Fruit fly (Drosophila melanogaster) whole organism, adult: ENCODE measurements around the gene CG1785.

ENCODE experiments used
- CG11617 ChIP-seq: fragments of 200-800 bp; sonication (Bioruptor generic); optimal IDR thresholded peaks from 2 replicates; lab custom pipeline; 2017; ENCODE audit warnings: mild to moderate bottlenecking, missing biosample characterization, missing genetic modification reagents, missing genetic modification characterization
- CG12768 ChIP-seq: fragments of 200-800 bp; sonication (Bioruptor generic); optimal IDR thresholded peaks from 2 replicates; lab custom pipeline; 2017; ENCODE audit warnings: missing biosample characterization, missing genetic modification characterization, mild to moderate bottlenecking, moderate library complexity, missing genetic modification reagents
- CG14711 ChIP-seq: fragments of 200-800 bp; sonication (Bioruptor generic); optimal IDR thresholded peaks from 2 replicates; lab custom pipeline; 2018; ENCODE audit warnings: missing biosample characterization, mild to moderate bottlenecking, missing genetic modification characterization, moderate library complexity
- CG1620 ChIP-seq: fragments of 200-800 bp; sonication (Bioruptor generic); optimal IDR thresholded peaks from 2 replicates; lab custom pipeline; 2016; ENCODE audit warnings: missing biosample characterization, missing genetic modification characterization
- CG33017 ChIP-seq: fragments of 200-800 bp; sonication (Bioruptor generic); optimal IDR thresholded peaks from 2 replicates; lab custom pipeline; 2018; ENCODE audit warnings: missing biosample characterization, mild to moderate bottlenecking, missing genetic modification characterization, moderate library complexity
- CG5204 ChIP-seq: fragments of 200-800 bp; sonication (Bioruptor generic); optimal IDR thresholded peaks from 2 replicates; lab custom pipeline; 2016; ENCODE audit warnings: missing biosample characterization, missing genetic modification characterization
- CG7045 ChIP-seq: fragments of 200-800 bp; sonication (Bioruptor generic); optimal IDR thresholded peaks from 2 replicates; lab custom pipeline; 2017; ENCODE audit warnings: missing biosample characterization, mild to moderate bottlenecking, missing genetic modification characterization
- CG7101 ChIP-seq: fragments of 200-800 bp; sonication (Bioruptor generic); optimal IDR thresholded peaks from 2 replicates; lab custom pipeline; 2018; ENCODE audit warnings: missing biosample characterization, mild to moderate bottlenecking, missing genetic modification characterization, moderate library complexity
- Clk ChIP-seq: fragments of 200-800 bp; sonication (Bioruptor generic); optimal IDR thresholded peaks from 2 replicates; lab custom pipeline; 2017; ENCODE audit warnings: missing biosample characterization, missing genetic modification characterization
- Crg-1 ChIP-seq: fragments of 200-800 bp; sonication (Bioruptor generic); optimal IDR thresholded peaks from 2 replicates; lab custom pipeline; 2016; ENCODE audit warnings: missing biosample characterization, missing genetic modification characterization
- Hr96 ChIP-seq: fragments of 200-800 bp; sonication (Bioruptor generic); optimal IDR thresholded peaks from 2 replicates; lab custom pipeline; 2016; ENCODE audit warnings: missing biosample characterization, missing genetic modification characterization
- Mnt ChIP-seq: fragments of 200-800 bp; sonication (Bioruptor generic); optimal IDR thresholded peaks from 2 replicates; lab custom pipeline; 2016; ENCODE audit warnings: missing biosample characterization, mild to moderate bottlenecking, missing genetic modification characterization
- bab1 ChIP-seq: fragments of 200-800 bp; sonication (Bioruptor generic); optimal IDR thresholded peaks from 3 replicates; lab custom pipeline; 2019; ENCODE audit warnings: missing biosample characterization, mild to moderate bottlenecking, missing genetic modification characterization, moderate library complexity
- cic ChIP-seq: fragments of 200-800 bp; sonication (Bioruptor generic); optimal IDR thresholded peaks from 2 replicates; lab custom pipeline; 2017; ENCODE audit warnings: missing biosample characterization, mild to moderate bottlenecking, missing genetic modification characterization, moderate library complexity
- cnc ChIP-seq, 2 experiments: fragments of >200 bp; optimal IDR thresholded peaks; 2 replicates each; lab custom pipeline; 2017
- kay ChIP-seq: fragments of 200-800 bp; sonication (Bioruptor generic); peaks from one replicate; lab custom pipeline; 2016; ENCODE audit warnings: missing biosample characterization, missing genetic modification characterization, borderline replicate concordance
- ovo ChIP-seq: fragments of 200-800 bp; sonication (Bioruptor generic); optimal IDR thresholded peaks from 2 replicates; lab custom pipeline; 2016; ENCODE audit warnings: missing biosample characterization, missing genetic modification characterization
- pad ChIP-seq: fragments of 200-800 bp; sonication (Bioruptor generic); optimal IDR thresholded peaks from 3 replicates; lab custom pipeline; 2017; ENCODE audit warnings: missing biosample characterization, missing genetic modification characterization, mild to moderate bottlenecking, moderate library complexity, missing genetic modification reagents
- tj ChIP-seq: fragments of 200-800 bp; sonication (Bioruptor generic); optimal IDR thresholded peaks from 3 replicates; lab custom pipeline; 2017; ENCODE audit warnings: missing biosample characterization, mild to moderate bottlenecking, missing genetic modification characterization, moderate library complexity
- toe ChIP-seq: fragments of 200-800 bp; sonication (Bioruptor generic); optimal IDR thresholded peaks from 2 replicates; lab custom pipeline; 2016; ENCODE audit warnings: missing biosample characterization, missing genetic modification characterization

Gene CG1785

DNA sequence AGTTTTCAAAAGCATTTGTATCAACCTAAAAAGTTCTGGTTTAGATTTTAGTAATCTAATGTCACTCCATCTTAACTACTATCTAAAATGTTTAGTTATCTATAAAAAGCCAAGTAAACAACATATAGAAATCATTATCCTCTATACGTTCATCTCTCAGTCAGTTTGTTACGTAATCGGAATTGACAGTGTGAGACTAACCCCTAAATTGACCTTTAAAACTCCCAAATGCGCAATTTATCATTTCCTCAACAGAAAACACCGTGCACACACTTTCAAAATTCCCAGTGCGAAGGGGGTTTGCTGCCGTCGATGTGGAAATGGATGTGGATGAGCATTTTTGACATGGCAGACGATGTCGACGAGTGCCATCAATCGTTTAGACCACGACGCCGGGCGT lies 10.5 kb downstream of the CG1785 start:
- no peak for TF ChIP-seq Clk (GFP tag; lab: Kevin White, UChicago)
- no peak for TF ChIP-seq kay (GFP tag; lab: Kevin White, UChicago)
- no peak for TF ChIP-seq Hr96
- no peak for TF ChIP-seq ovo
- TF ChIP-seq CG5204 (GFP tag; lab: Kevin White, UChicago): no peak
- no peak for TF ChIP-seq CG33017 (tag; lab: Kevin White, UChicago)

DNA sequence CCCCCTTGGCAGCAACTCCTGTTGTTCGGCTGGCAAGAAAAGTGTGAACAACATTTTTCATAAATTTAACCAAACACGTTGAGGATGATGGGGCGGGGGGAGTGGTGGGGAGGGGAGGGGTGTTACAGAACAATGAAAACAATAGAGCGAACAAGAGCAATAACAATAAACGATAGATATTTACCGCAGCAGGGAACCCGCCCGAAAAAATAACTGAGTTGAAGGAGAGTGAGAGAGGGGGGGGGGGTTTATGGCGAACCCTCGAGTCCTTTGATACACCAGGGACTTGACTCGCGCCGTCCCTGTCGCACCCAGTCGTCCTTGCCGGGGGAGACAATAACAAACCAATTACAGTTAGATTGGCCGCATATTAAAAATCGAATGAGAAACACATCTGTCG lies 12.1 kb downstream of the CG1785 start:
- no peak for TF ChIP-seq Clk (GFP tag; lab: Kevin White, UChicago)
- TF ChIP-seq CG14711 (tag; lab: Kevin White, UChicago): no peak
- no peak for TF ChIP-seq cnc (optimal IDR thresholded peaks at IDR 0.05; lab: Kevin White, UChicago)

DNA sequence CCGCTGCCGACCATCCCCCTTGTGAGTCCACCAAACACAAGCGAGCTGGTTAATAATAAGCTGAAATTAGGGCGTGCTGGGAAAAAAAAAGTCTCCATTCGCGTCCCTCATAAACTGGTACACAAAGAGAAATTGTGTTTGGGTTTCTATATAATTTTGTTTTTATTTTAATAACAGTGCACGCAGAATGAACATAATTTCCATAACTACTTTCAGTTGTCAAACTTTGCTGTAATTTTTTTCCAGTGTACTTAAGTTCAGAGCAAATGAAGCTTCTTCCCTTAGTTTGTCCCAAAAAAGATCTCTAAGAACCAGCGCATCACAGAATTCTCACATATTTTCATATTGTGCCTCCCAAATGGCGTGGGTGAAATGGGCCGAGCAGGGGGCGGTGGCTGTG lies 13.3 kb downstream of the CG1785 start:
- TF ChIP-seq ovo (no peak), cic (no peak), toe (GFP tag; lab: Kevin White, UChicago) (no peak), tj (GFP tag; lab: Kevin White, UChicago) (no peak), Crg-1 (no peak)

DNA sequence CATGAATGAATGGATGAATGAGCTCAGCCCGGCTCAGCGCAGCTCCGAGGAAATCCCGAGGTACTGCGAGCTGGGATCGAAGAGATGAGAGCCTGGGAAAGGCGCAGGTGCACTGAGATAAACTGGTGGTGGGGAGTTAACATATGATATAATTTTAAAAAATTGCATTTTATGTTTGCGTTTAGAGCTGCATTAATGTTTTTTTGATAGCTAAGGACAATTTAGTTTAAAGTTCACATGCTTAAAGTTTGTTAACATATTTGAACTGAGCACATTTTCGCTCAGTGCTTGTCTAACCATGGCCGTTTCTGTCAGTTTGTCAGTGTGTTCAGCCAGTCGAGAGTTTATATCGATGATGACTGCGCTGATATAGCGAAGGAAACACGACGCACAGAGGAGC lies 15.6 kb downstream of the CG1785 start:
- TF ChIP-seq toe (GFP tag; lab: Kevin White, UChicago) (no peak), kay (GFP tag; lab: Kevin White, UChicago) (no peak), Clk (GFP tag; lab: Kevin White, UChicago) (no peak), CG11617 (no peak), ovo (no peak), cic (no peak), cnc (optimal IDR thresholded peaks at IDR 0.05; lab: Kevin White, UChicago) (no peak), bab1 (GFP tag; lab: Kevin White, UChicago) (no peak), Hr96 (no peak), CG7101 (tag; lab: Kevin White, UChicago) (no peak), CG14711 (tag; lab: Kevin White, UChicago) (no peak)

DNA sequence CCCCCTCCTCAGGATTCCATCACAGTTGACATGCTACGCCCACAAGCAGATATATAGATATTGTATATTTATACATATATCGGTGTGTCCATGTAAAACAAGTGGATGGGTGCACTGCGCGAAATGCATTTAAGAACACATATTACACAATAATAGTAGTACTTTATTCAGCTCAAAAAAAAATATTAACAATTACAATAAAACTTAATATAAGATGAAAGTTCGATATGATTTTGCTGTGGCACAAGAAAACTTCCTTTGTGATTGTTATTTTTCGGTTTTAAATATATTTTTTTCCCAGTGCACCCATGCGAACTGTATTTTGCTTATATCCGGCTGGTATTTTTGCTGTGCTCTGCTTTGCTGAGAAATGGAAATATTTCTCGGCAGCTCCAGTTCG lies 16.7 kb downstream of the CG1785 start:
- TF ChIP-seq kay (GFP tag; lab: Kevin White, UChicago) (no peak), Mnt (GFP tag; lab: Kevin White, UChicago) (no peak), ovo (no peak), CG7101 (tag; lab: Kevin White, UChicago) (no peak), cic (no peak), CG11617 (no peak), CG14711 (tag; lab: Kevin White, UChicago) (no peak), CG7045 (GFP tag; lab: Kevin White, UChicago) (no peak), pad (no peak), Crg-1 (no peak), cnc (optimal IDR thresholded peaks at IDR 0.05; lab: Kevin White, UChicago) (no peak)

DNA sequence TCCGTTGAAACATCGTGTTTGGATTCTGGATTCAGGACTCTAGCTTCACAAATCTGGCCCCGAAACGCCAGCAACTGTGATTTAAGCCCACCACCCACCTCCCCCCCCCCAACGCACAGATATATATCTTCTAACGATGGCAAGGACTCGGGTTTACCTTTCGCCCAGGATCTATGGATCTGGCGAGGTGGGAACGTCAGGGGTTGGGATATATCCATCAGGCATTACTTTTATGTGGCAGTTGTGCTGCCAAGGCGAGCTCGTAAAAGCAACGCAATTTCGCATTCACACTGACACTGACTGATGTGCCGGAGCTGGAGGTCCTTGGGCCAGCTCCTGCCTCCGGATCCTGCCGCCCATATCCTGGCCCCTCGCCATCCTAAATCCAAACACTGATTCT lies 17.6 kb downstream of the CG1785 start:
- TF ChIP-seq kay (GFP tag; lab: Kevin White, UChicago) (no peak), cnc (optimal IDR thresholded peaks at IDR 0.05; lab: Kevin White, UChicago) (no peak), cic (no peak)

DNA sequence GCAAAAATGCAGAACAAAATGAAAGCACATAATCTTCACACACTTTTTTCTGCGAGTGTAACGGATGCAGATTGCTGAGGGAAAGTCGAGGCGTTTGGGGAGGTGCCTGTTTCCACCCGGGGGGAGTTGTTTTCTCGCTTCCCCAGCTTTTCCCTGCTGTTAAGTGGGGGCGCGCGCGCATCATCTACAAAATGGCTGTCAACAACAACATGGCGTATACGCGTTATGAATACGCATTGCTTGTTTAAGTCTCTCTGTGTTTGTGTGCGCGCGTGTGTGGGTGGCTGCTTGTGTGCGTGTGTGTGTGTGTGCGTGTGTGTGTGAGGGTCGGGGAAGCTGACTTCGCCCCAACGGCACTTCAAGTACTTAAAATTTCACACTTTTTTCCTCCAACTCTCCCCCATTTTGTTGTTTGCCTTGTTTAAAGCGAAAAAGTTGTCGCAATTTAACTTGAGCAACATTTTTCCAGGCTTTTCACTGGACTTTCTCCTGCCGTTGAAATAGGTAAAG lies 28.8 kb downstream of the CG1785 start:
- TF ChIP-seq cic (no peak), Crg-1 (no peak), cnc (optimal IDR thresholded peaks at IDR 0.05; lab: Kevin White, UChicago) (no peak), ovo (no peak), CG33017 (tag; lab: Kevin White, UChicago) (no peak), CG7045 (GFP tag; lab: Kevin White, UChicago) (no peak), Mnt (GFP tag; lab: Kevin White, UChicago) (no peak), kay (GFP tag; lab: Kevin White, UChicago) (no peak), toe (GFP tag; lab: Kevin White, UChicago) (no peak), CG1620 (GFP tag; lab: Kevin White, UChicago) (no peak), CG7101 (tag; lab: Kevin White, UChicago) (no peak), tj (GFP tag; lab: Kevin White, UChicago) (no peak), CG11617 (no peak), CG14711 (tag; lab: Kevin White, UChicago) (no peak), CG12768 (no peak), pad (no peak)

DNA sequence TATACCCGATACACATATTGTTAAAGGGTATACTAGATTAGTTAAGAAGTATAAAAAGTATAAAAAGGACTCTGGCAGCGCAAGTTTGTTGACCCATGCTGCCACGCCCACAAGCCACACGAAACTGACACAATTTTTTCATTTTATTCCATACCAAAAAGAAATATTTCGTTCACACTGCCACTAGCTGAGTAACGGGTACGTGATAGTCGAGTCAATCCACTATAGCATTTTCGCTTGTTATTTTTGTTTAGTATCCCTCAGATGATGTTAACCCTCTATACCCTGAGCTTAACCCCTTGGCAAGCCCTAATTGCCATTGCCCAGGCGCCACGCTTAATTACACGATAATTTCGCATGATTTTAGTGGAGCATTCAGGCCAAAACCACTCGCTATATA lies 32.2 kb downstream of the CG1785 start:
- TF ChIP-seq Crg-1 (no peak), toe (GFP tag; lab: Kevin White, UChicago) (no peak), Clk (GFP tag; lab: Kevin White, UChicago) (no peak), kay (GFP tag; lab: Kevin White, UChicago) (no peak), CG1620 (GFP tag; lab: Kevin White, UChicago) (no peak), CG12768 (no peak), CG33017 (tag; lab: Kevin White, UChicago) (no peak), CG14711 (tag; lab: Kevin White, UChicago) (no peak), bab1 (GFP tag; lab: Kevin White, UChicago) (no peak), CG11617 (no peak), tj (GFP tag; lab: Kevin White, UChicago) (no peak), CG5204 (GFP tag; lab: Kevin White, UChicago) (no peak), Hr96 (no peak), pad (no peak), Mnt (GFP tag; lab: Kevin White, UChicago) (no peak), cnc (optimal IDR thresholded peaks at IDR 0.05; lab: Kevin White, UChicago) (no peak)
